Fruit fly (Drosophila melanogaster): Measurements from ENCODE around the gene CG17242.

CG17242 gene

DNA sequence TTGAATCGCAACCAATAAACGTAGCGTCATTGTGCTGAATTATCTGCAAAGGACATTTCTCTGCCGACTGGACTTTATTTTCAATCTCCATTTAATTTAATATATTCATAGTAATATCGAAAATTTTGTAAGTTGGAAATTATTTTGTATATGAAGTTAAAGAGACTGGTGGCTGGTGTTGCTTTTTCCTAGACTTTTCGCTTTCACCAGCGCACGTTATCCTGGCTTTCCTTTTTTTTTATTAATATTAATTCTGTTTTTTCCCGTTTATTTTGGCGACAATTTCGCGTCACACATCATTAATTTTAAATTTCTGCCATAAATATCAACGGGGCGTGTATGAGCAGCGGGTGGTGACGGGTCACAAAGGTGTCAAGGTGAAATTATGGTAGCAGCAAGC lies 3.7 kb downstream of the CG17242 start, which contains the start of gene CG34049:
Gene CG34049 (minus strand): TSS at position 101 of the 400 bp plus-strand sequence.
- TF ChIP-seq CrebA (GFP tag; optimal IDR thresholded peaks at IDR 0.05; ENCODE audit: borderline replicate concordance) (no peak), Myc (optimal IDR thresholded peaks at IDR 0.05) (no peak), N (GFP tag; optimal IDR thresholded peaks at IDR 0.05) (no peak), dsf (GFP tag; optimal IDR thresholded peaks at IDR 0.05; ENCODE audit: borderline replicate concordance) (no peak), dl (GFP tag; optimal IDR thresholded peaks at IDR 0.05; ENCODE audit: insufficient read depth in 1 of 2, partially characterized antibody in 2 of 2) (no peak), sage (GFP tag; optimal IDR thresholded peaks at IDR 0.05) (no peak)

DNA sequence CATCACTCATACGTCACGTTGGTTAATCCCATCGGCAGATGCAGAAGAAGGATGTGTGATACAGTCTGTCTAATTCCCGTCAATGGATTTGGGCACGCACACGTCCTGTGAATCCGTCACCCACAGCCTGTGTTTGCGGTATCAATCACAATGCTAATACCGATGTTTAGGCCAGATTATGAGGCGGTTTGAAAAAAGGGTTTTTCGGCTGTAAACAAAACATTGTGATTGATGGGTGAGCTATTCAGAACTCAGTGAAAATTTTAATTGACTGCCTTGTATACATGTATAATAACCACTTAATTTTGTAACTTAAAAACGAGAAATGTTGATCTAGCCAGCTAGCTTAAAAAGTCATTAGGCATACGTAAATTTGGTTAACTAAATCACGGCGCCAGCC lies 5.8 kb downstream of the CG17242 start, which contains the start of gene CG4270:
Gene CG4270 (plus strand): TSS at position 301 of the 400 bp plus-strand sequence.
- no peak for TF ChIP-seq h (GFP tag; optimal IDR thresholded peaks at IDR 0.05)
- no peak for TF ChIP-seq dsf (GFP tag; optimal IDR thresholded peaks at IDR 0.05; ENCODE audit: borderline replicate concordance)
- TF ChIP-seq fru (GFP tag; optimal IDR thresholded peaks at IDR 0.05): no peak
- TF ChIP-seq GATAd (GFP tag; optimal IDR thresholded peaks at IDR 0.05): no peak
- TF ChIP-seq HLH106 (tag; optimal IDR thresholded peaks at IDR 0.05): no peak
- TF ChIP-seq foxo (GFP tag; optimal IDR thresholded peaks at IDR 0.05): no peak
- no peak for TF ChIP-seq CrebA (GFP tag; optimal IDR thresholded peaks at IDR 0.05; ENCODE audit: borderline replicate concordance)
- no peak for TF ChIP-seq psq (GFP tag; optimal IDR thresholded peaks at IDR 0.05)
- TF ChIP-seq Hnf4 (GFP tag; optimal IDR thresholded peaks at IDR 0.05): no peak
- TF ChIP-seq sv (GFP tag; optimal IDR thresholded peaks at IDR 0.05): no peak
- no peak for TF ChIP-seq lola (GFP tag; optimal IDR thresholded peaks at IDR 0.05)
- no peak for TF ChIP-seq tai (GFP tag; optimal IDR thresholded peaks at IDR 0.05)
- TF ChIP-seq CG9705 (GFP tag; optimal IDR thresholded peaks at IDR 0.05): no peak
- TF ChIP-seq dmrt93B (GFP tag; optimal IDR thresholded peaks at IDR 0.05): no peak
- TF ChIP-seq sage (GFP tag; optimal IDR thresholded peaks at IDR 0.05): no peak
- TF ChIP-seq Hr83 (GFP tag; optimal IDR thresholded peaks at IDR 0.05; ENCODE audit: poor library complexity, severe bottlenecking): no peak
- no peak for TF ChIP-seq Jra (GFP tag; optimal IDR thresholded peaks at IDR 0.05)
- TF ChIP-seq Dfd (GFP tag; optimal IDR thresholded peaks at IDR 0.05): no peak
- TF ChIP-seq Rel (GFP tag; optimal IDR thresholded peaks at IDR 0.05): no peak
- no peak for TF ChIP-seq Rel (tag; optimal IDR thresholded peaks at IDR 0.05)
- no peak for TF ChIP-seq Vsx2 (GFP tag; optimal IDR thresholded peaks at IDR 0.05; ENCODE audit: partially characterized antibody)

DNA sequence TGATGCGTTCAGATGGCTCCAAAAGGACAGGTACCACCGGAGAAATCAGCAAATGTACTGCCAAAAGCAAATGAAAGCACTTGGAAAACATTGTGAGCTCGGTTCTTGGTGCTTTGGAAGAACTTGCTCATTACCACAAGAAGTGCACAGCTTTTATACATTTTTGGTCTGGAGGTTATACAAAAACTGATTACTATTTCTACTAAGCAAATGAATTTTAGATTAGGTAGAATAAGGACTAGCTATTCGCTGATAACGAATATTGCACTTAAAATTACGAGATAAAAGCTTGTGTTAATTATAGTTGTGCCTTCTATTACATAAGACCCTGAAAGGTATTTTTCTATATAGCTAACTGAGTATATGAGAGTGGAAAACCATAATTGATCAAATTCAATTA lies 14.0 kb downstream of the CG17242 start, which contains the start of gene Send1:
Gene Send1 (minus strand): TSS at position 101 of the 400 bp plus-strand sequence.
- TF ChIP-seq pan (optimal IDR thresholded peaks at IDR 0.05): no peak
- TF ChIP-seq h (GFP tag; optimal IDR thresholded peaks at IDR 0.05): no peak
- no peak for TF ChIP-seq brk (GFP tag; optimal IDR thresholded peaks at IDR 0.05)
- TF ChIP-seq CG9705 (GFP tag; optimal IDR thresholded peaks at IDR 0.05): no peak
- no peak for TF ChIP-seq Mio (GFP tag; optimal IDR thresholded peaks at IDR 0.05)
- TF ChIP-seq woc (GFP tag; optimal IDR thresholded peaks at IDR 0.05): no peak
- TF ChIP-seq Myc (optimal IDR thresholded peaks at IDR 0.05): no peak
- TF ChIP-seq CG32264 (GFP tag; optimal IDR thresholded peaks at IDR 0.05): no peak
- no peak for TF ChIP-seq usp (GFP tag; optimal IDR thresholded peaks at IDR 0.05)
- no peak for TF ChIP-seq ey (GFP tag; optimal IDR thresholded peaks at IDR 0.05)
- TF ChIP-seq Jra (GFP tag; optimal IDR thresholded peaks at IDR 0.05): no peak
- no peak for TF ChIP-seq OdsH (GFP tag; optimal IDR thresholded peaks at IDR 0.05)
- no peak for TF ChIP-seq Hr78 (GFP tag; optimal IDR thresholded peaks at IDR 0.05)
- TF ChIP-seq rgr (GFP tag; optimal IDR thresholded peaks at IDR 0.05): no peak
- no peak for TF ChIP-seq sv (GFP tag; optimal IDR thresholded peaks at IDR 0.05)
- no peak for TF ChIP-seq dsf (GFP tag; optimal IDR thresholded peaks at IDR 0.05; ENCODE audit: borderline replicate concordance)

DNA sequence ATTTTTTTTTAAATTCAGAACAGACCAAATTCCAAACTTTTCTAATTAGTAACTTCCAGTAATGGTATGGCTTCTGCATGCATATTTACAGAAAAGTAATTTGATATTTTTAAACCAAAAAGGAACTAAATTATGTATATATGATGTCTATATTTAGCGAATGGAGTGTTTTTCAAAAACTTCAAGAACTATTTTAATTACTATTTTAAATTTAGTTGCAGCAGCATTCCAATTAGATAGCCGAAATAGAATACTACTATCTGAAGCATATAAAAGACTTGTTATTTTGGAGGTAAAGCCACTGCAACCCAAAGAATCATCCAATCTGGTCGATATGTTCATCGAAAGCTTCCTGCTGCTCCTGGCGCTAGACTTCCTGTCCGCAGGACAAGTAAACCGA lies 16.2 kb downstream of the CG17242 start, which contains the start of gene CG17234:
Gene CG17234 (plus strand): TSS at position 301 of the 400 bp plus-strand sequence.
- TF ChIP-seq foxo (GFP tag; optimal IDR thresholded peaks at IDR 0.05): no peak
- no peak for TF ChIP-seq Abd-B (GFP tag; optimal IDR thresholded peaks at IDR 0.05)
- no peak for TF ChIP-seq CrebA (GFP tag; optimal IDR thresholded peaks at IDR 0.05; ENCODE audit: borderline replicate concordance)
- TF ChIP-seq dmrt93B (GFP tag; optimal IDR thresholded peaks at IDR 0.05): no peak

Data from whole organism, wandering third instar larva.